Worm (Caenorhabditis elegans): ENCODE measurements around the gene ras-2.
"Not testable (repeated sequence)": the region's sequence is repeated elsewhere in the genome, so short reads cannot be mapped to it uniquely, and the experiment has no call there.

The ras-2 gene

DNA sequence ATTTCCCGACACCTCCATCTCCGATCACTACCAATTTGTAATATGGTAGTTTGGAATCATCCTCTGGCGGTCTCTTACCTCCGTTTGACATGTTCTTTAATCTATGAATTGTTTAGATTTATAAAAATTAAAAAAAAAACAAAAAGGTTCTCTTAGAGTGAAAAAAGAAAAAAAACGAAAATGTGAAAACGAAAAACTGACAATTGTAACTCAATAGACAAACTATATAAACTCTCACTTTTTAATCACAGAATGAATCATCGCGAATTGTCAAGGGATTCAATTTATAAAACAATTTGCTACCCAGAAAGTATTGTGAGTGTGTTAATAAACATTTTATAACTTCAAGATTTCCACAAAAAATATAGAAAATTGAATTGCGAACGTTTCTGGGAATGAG lies at the start of gene ras-2:
ras-2 (minus strand) TSS at position 101 of the 400 bp plus-strand sequence.
- no peak for TF ChIP-seq unc-62 (GFP tag; optimal IDR thresholded peaks at IDR 0.05)

DNA sequence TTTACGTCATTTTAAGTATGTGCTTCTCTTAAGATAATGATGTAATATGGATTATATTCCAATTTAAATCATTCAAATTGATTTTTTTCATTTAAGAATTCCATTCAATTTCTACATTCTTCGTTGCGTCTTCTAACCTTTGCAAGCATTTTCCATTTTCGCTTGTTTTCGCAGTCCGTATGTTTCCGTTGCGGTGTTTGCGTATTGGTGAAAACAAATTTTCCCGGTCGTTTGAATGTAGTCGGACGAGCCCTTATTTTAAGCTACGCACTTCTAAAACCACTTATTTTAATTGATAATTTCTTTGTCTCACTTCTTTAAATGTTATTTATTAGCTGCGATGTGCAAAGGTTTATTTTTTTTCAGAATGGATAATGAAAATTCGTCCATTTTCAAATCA lies 45.8 kb upstream of the ras-2 start, which contains the start of gene mel-28:
mel-28 (plus strand) TSS at position 367 of the 400 bp plus-strand sequence.
- no peak for TF ChIP-seq unc-62 (GFP tag; optimal IDR thresholded peaks at IDR 0.05)

DNA sequence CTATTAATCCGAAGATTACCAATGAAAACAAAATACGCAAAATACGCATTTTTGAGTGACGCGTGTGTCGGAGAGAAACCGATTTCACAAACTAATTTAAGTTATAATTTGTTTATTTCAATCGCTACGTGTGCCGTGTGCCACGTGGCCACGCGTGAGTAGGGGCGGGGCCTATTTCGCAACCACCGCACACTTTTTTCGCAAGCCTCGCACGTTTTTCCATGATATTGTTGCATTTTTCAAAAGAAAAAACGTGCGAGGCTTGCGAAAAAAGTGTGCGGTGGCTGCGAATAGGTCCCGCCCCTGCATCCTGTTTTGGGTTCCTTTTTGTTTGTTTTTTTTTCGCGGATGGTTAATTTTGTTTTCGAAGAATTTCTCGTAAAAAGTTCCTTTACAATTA lies 45.3 kb upstream of the ras-2 start, which contains the start of gene enu-3.2:
enu-3.2 (minus strand) TSS at position 105 of the 400 bp plus-strand sequence.
- TF ChIP-seq unc-62 (GFP tag; optimal IDR thresholded peaks at IDR 0.05): not testable (repeated sequence)

DNA sequence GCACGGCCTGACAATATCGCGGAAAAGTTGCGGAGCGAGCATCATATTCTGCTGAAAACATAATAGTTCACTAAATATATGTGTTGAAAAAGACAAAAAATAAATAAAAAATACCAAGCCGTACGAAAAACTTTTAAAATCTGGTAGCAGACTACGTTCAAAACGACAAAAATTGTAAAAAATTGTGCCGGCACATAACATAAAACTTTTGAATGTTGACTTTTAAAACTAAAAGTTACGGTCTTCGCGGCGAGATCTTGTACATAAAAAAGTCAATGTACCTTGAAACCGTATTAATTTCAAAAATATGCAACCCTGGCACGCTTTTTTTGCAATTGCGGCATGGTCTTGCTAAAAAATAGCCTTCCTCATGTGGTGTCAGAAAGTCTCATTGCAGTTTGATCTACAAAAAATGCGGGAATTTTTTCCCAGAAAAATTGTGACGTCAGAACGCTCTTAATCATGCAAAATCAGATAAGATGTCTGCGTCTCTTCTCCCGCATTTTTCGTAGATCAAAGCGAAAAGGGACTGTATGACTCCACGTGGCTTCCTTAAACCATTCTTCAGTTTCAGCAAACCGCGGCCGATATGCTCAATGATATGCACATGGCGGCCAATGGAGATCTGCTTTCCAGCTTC lies 42.2 kb upstream of the ras-2 start, which contains the start of the genes gex-5 and C38D4.10:
gex-5 (minus strand) TSS at position 51 of the 640 bp plus-strand sequence.
C38D4.10 (plus strand) TSS at position 590 of the 640 bp plus-strand sequence.
- TF ChIP-seq unc-62 (GFP tag; optimal IDR thresholded peaks at IDR 0.05): not testable (repeated sequence)

DNA sequence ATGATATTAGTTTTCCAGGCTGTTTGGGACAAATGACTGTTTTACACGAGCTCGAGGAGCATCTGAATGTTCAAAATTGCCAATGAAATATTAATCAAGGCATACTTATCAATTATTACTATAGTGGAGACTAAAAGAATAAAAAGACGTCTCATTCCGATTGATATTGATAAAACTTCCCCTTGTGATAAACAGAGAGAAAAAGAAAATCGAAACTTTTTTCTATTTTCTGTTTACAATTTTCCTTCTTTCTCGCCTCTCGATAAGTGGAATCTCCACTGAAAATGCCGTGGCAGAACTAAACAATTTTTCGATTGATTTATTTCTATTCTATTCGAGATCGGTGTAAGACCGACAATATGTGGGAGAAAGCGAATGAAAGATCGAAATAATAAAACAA lies 40.0 kb upstream of the ras-2 start, which contains the start of gene B0393.9:
B0393.9 (minus strand) TSS at position 303 of the 400 bp plus-strand sequence.
- no peak for TF ChIP-seq unc-62 (GFP tag; optimal IDR thresholded peaks at IDR 0.05)

DNA sequence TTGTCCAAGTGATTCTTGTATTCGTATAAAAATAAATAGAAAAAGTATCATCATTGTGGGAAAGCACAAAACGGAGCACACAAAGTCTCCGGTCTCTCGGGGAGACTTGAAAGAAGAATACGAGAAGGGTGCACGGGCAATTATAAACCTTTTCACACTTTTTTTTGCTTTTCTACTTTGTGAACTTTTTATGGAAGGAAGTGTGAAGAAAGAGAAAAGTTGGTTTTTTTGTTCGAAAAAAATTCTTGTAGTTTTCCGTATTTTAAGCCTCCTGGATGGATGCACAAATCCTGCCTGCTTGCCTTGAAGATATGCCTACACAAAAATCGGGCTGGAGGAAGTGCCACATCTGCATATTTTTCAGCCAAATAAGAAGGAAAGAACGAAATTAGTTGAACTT lies 38.1 kb upstream of the ras-2 start, which contains the start of gene B0393.7:
B0393.7 (minus strand) TSS at position 101 of the 400 bp plus-strand sequence.
- no peak for TF ChIP-seq unc-62 (GFP tag; optimal IDR thresholded peaks at IDR 0.05)

DNA sequence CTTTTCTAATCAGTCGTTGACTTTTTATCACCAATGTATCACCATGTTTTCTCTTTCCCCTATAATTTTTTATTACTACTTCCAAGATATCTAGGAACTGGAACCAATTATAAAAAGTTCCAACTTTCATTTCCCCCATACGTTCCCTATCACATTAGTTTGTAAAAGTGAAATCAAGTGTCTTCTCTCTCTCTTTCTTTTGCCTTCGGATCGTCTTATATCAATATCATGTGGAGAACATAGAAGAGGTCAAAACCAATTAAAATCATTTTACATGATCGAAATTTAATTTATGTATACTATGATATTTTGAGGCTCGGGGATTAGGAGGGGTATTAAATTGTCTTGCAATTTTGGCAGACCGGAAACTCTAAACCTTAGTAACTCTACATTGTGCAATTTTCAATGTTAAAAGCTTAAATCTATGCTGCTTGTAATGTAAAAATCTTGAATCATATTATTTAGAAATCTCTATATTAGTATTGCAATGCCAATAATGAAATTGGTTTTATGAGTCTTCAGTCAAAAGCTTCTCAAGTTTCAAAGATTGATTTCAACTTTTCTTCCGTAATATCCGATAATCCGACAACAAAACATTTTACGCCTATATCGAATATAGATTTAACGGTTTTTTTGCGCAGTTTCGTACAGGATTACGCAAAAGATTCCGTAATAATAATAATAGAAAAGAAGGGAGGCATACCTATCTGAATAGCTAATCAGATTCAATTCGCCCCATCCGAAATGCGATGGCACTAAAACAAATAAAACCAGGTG lies 28.2 kb upstream of the ras-2 start:
- no peak for TF ChIP-seq unc-62 (GFP tag; optimal IDR thresholded peaks at IDR 0.05)

DNA sequence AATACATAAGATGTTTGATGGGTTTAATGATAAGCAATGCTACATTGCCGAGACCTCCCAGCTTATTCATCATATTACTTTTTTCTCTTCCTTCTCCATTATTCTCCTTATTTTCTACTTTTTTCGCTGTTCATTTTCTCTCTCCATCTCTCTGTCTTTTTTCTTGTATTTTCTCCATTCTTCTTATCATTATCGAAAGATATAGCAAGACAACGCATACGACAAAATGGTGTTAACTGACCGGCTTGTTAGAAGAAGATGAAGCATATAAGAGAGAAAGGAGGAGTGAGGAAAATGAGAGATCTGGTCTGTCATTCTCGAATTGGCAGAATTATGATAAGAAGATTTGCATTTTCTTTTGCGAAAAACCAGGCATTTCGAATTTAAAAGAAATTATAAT lies 27.0 kb upstream of the ras-2 start:
- TF ChIP-seq unc-62 (GFP tag; optimal IDR thresholded peaks at IDR 0.05): no peak

DNA sequence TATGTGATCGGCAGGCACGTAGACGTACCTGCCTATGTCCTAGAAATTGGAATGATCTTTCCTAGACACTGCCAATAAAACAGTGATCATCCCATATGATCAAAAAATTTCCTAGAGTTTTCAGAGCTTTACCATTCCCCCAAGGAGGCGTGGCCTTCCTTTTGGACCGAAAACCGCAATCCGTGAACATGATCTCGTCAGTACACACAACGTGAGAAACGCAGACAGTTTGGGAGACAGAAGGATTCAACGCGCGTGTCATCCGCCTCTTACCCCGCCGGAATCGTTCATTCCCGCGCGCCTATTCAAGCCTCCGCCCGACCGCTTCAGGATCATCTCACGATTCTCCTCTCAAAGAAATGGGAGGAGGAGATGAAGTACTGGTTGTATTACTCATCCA lies 25.6 kb upstream of the ras-2 start, which contains the start of gene B0393.5:
B0393.5 (plus strand) TSS at position 301 of the 400 bp plus-strand sequence.
- no peak for TF ChIP-seq unc-62 (GFP tag; optimal IDR thresholded peaks at IDR 0.05)

DNA sequence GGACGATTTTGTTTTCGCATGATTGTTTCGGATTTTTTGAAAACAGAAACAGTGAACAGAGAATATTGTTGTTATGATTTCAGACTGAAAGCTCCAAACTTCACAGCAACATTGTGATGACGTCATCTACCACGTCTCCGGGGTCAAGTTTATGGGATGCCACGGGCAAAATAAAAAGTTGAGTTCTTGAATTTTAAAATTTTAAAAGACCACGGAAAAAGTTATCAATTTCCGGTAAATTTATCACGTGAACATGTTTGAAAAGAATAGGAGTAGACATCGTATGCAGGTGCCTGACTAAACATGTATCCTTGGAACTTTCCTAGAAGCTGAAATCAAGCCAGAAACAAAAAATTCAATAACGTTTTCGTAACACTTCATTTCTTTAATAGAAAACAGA lies 23.6 kb upstream of the ras-2 start, which contains the start of gene B0393.4:
B0393.4 (minus strand) TSS at position 101 of the 400 bp plus-strand sequence.
- TF ChIP-seq unc-62 (GFP tag; optimal IDR thresholded peaks at IDR 0.05): no peak

DNA sequence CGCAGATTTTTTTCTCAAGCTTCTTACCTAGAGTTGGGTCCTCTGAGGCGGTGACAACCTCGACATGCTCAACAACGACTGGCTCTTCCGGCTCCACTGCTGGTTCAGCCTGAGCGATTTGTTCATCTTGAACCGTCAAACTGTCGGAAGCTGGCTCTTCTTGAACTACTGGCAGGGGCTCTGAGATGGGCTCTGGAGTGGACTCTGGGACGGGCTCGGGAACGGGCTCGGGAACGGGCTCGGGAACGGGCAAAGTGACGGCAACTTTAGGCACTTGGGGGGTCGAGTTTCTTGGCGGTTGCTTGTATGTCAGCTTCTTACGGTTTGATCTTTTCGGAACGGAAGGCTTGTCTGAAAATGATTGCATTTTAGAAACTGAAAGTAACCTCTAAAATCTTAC lies 23.0 kb upstream of the ras-2 start:
- TF ChIP-seq unc-62 (GFP tag; optimal IDR thresholded peaks at IDR 0.05): no peak

DNA sequence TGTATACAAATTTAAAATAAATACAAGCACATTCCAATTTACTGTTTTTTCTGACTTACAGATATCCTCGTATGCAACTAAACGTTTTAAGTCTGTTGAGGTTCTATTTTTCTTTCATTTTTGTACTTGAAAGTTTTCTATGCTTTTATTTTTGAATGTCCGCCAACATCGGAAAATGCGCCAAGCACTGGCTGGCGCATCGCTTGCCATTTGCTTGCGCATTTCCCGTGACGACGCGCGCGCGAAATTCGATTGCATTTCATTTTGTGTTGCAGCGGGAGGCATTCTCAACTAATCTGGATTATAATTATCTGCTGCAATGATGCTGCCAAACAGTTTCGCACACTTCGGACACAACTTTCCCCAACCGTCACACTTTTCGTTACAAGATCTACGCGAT lies 17.1 kb upstream of the ras-2 start, which contains the start of gene fbxl-2:
fbxl-2 (plus strand) TSS at position 278 of the 400 bp plus-strand sequence.
- TF ChIP-seq unc-62 (GFP tag; optimal IDR thresholded peaks at IDR 0.05): no peak

DNA sequence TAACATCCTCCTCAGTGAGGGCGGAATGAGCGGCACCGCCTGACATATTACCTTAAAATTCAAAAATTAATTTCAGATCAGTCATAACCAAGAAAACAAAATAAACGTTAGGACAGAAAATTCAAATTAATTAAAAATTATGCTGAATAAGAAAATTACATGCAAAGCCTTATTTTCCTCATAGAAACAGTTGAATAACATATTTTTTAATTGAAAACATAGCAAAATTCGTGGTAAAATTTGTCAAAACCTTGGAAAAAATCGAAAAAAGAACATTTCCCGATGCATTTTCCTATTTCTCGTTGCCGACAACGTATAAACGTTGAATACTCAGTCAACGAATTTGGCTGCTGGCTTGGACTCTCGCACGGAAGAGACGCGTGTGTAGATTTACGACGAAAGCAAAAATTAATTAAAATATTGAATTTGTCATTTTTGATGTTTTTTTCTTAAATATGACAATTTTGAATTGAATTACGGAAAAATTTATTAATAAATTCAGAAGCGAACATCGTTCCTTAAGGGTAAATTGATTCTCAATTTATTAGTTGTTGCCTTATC lies 14.2 kb upstream of the ras-2 start, which contains the start of the genes rps-0 and rbg-3:
rps-0 (minus strand) TSS at position 51 of the 561 bp plus-strand sequence.
rbg-3 (plus strand) TSS at position 424 of the 561 bp plus-strand sequence.
- TF ChIP-seq unc-62 (GFP tag; optimal IDR thresholded peaks at IDR 0.05): no peak

DNA sequence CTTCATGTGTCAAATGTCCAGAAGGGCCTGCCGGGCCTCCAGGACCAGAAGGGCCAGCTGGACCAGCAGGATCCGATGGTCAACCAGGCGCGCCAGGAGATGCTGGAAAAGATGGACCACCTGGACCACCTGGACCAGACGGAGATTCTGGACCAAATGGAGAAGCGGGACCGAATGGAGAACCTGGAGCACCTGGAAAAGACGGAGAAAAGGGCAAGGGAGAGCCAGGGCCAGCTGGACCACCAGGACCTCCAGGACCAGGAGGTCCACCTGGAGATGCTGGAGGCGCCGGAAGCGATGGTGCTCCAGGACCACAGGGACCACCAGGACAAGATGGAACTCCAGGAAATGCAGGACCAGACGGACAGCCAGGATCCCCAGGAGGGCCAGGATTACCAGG lies 8.8 kb upstream of the ras-2 start:
- no peak for TF ChIP-seq unc-62 (GFP tag; optimal IDR thresholded peaks at IDR 0.05)

DNA sequence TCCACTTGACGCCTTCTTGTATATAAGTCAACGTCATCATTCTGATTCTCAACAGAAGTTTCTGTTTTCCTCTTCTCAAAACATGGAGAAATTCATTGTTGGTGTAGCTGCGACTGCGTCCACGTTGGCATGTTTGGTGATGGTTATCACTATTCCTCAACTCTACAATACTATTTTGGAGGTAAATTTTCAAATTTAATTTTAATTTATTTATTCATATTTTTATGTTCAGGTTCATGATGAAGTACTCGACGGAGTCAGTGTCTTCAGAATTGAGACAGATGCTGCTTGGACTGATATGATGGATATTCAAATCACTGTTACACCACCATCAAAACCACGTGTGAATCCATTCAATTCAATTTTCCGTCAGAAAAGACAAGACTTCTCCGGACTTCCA lies 8.2 kb upstream of the ras-2 start, which contains the start of gene col-89:
col-89 (plus strand) TSS at position 19 of the 400 bp plus-strand sequence.
- TF ChIP-seq unc-62 (GFP tag; optimal IDR thresholded peaks at IDR 0.05): no peak

DNA sequence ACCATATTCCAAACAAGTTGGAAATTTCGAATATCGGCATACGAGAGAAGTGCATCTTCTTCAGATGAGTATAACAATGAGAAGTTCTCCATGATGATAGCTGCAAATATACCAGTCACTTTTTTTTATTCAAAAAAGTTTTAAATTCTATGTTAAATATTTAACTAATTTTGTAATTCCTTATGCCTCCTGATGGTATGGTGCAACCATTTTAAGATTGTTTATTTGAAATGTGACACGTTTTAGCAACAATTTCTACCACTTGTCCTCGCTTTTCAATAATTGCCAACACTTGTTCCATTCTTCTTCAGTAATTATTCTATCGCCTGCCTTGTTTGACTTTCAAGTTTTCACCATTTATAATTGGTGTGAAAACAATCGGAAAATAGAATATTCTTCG lies 6.1 kb upstream of the ras-2 start, which contains the start of gene F17C8.6:
F17C8.6 (minus strand) TSS at position 101 of the 400 bp plus-strand sequence.
- TF ChIP-seq unc-62 (GFP tag; optimal IDR thresholded peaks at IDR 0.05): no peak

Data from whole organism, dauer.